Fruit fly (Drosophila melanogaster): ENCODE data around the gene Cp7Fc.

Cp7Fc gene

dm6 chrX:8512251-8512650, 35.3 kb downstream of the Cp7Fc start:
- TF ChIP-seq Ets65A (GFP tag) = peak; percentile 51
- no peak for TF ChIP-seq chif (GFP tag; optimal IDR thresholded peaks at IDR 0.05)
- TF ChIP-seq CG33213 (GFP tag; optimal IDR thresholded peaks at IDR 0.05) = no peak
- no peak for TF ChIP-seq Gsc (GFP tag; IDR thresholded peaks at IDR 0.05)
- no peak for TF ChIP-seq fd64A (GFP tag; optimal IDR thresholded peaks at IDR 0.05)
- peak; percentile 7 for TF ChIP-seq Hr39 (optimal IDR thresholded peaks at IDR 0.05)
- no peak for TF ChIP-seq CG18262 (tag; optimal IDR thresholded peaks at IDR 0.05)
- TF ChIP-seq dpn (GFP tag; optimal IDR thresholded peaks at IDR 0.05) = no peak

- peak; percentile 84 for TF ChIP-seq abd-A (tag; optimal IDR thresholded peaks at IDR 0.05)
- no peak for TF ChIP-seq CG3726 (GFP tag; IDR thresholded peaks at IDR 0.05)
- no peak for TF ChIP-seq CG14441 (GFP tag; IDR thresholded peaks at IDR 0.05)
- TF ChIP-seq CG30431 (GFP tag; optimal IDR thresholded peaks at IDR 0.05) = no peak
- TF ChIP-seq Hr51 (GFP tag; optimal IDR thresholded peaks at IDR 0.05) = peak in 1 of 2 experiments; percentile 2
- TF ChIP-seq bowl (GFP tag; IDR thresholded peaks at IDR 0.05) = no peak
- TF ChIP-seq Nf-YA (GFP tag; IDR thresholded peaks at IDR 0.05) = no peak
- peak; percentile 99 for TF ChIP-seq CG6791 (GFP tag; IDR thresholded peaks at IDR 0.05; ENCODE audit: partially characterized antibody)
- no peak for TF ChIP-seq CG1602 (GFP tag; optimal IDR thresholded peaks at IDR 0.05)
- TF ChIP-seq dati (GFP tag; IDR thresholded peaks at IDR 0.05) = no peak
- TF ChIP-seq CG1603 (tag; optimal IDR thresholded peaks at IDR 0.05) = peak; percentile 87
- TF ChIP-seq NC2β (GFP tag; optimal IDR thresholded peaks at IDR 0.05) = peak; percentile 14
- no peak for TF ChIP-seq E2f1 (GFP tag; IDR thresholded peaks at IDR 0.05)
- peak; percentile 27 for TF ChIP-seq CG2678 (tag; optimal IDR thresholded peaks at IDR 0.05)
- peak; percentile 30; the same call in 1 of the 2 replicates for TF ChIP-seq MBD-R2 (GFP tag; IDR thresholded peaks at IDR 0.05)
- peak; percentile 99 for TF ChIP-seq tna (GFP tag; IDR thresholded peaks at IDR 0.05; ENCODE audit: partially characterized antibody)
- no peak for TF ChIP-seq fd64A (GFP tag; optimal IDR thresholded peaks at IDR 0.05)
- no peak for TF ChIP-seq bab2 (GFP tag; optimal IDR thresholded peaks at IDR 0.05)
- TF ChIP-seq CG15514 (GFP tag; optimal IDR thresholded peaks at IDR 0.05) = peak; percentile 91
- TF ChIP-seq lmd (GFP tag; IDR thresholded peaks at IDR 0.05) = no peak
- no peak for TF ChIP-seq Sox102F (GFP tag; optimal IDR thresholded peaks at IDR 0.05)
- peak; percentile 13 for TF ChIP-seq CG17385 (GFP tag; optimal IDR thresholded peaks at IDR 0.05)
- no peak for TF ChIP-seq Usf (GFP tag; optimal IDR thresholded peaks at IDR 0.05)
- TF ChIP-seq az2 (GFP tag; optimal IDR thresholded peaks at IDR 0.05) = no peak
- TF ChIP-seq run (tag; optimal IDR thresholded peaks at IDR 0.05) = peak; percentile 21
- TF ChIP-seq seq (GFP tag; IDR thresholded peaks at IDR 0.05) = 0 out of 2 replicates have a peak, but pooled peaks have one; percentile 22
- peak; percentile 100 for TF ChIP-seq Dll (GFP tag; IDR thresholded peaks at IDR 0.05; ENCODE audit: partially characterized antibody)
- peak; percentile 75 for TF ChIP-seq CG3847 (GFP tag; IDR thresholded peaks at IDR 0.05)
- no peak for TF ChIP-seq stc (GFP tag; IDR thresholded peaks at IDR 0.05)
- no peak for TF ChIP-seq dan (GFP tag; IDR thresholded peaks at IDR 0.05)
- TF ChIP-seq CG10147 (GFP tag; optimal IDR thresholded peaks at IDR 0.05) = no peak
- TF ChIP-seq Hr3 (GFP tag; optimal IDR thresholded peaks at IDR 0.05) = no peak
- TF ChIP-seq br (optimal IDR thresholded peaks at IDR 0.05) = no peak
- TF ChIP-seq Oaz (GFP tag; IDR thresholded peaks at IDR 0.05) = no peak
- TF ChIP-seq CG10366 (GFP tag; IDR thresholded peaks at IDR 0.05) = no peak
- TF ChIP-seq vvl (GFP tag; IDR thresholded peaks at IDR 0.05) = peak; percentile 68; the same call in 1 of the 2 replicates
- TF ChIP-seq CG4424 (GFP tag; optimal IDR thresholded peaks at IDR 0.05) = peak; percentile 4
- no peak for TF ChIP-seq lola (GFP tag; optimal IDR thresholded peaks at IDR 0.05)
- no peak for TF ChIP-seq ken (GFP tag; IDR thresholded peaks at IDR 0.05)
- no peak for TF ChIP-seq twi (tag; optimal IDR thresholded peaks at IDR 0.05)
- TF ChIP-seq CG11456 (GFP tag; IDR thresholded peaks at IDR 0.05) = no peak
- TF ChIP-seq CG17612 (GFP tag; IDR thresholded peaks at IDR 0.05) = no peak
Observed at dm6 chrX:8517121-8518024, 40.5 kb downstream of the Cp7Fc start, which contains the start of gene Nrg. Nrg (plus strand) TSS chrX:8517373.
